Worm (Caenorhabditis elegans): Measurements from ENCODE around the gene F01D5.6.

ce11 chrII:13972199-13972598 lies 34.1 kb upstream of the F01D5.6 start:
- no peak for TF ChIP-seq nhr-11 (tag; optimal IDR thresholded peaks at IDR 0.05)
- TF ChIP-seq nhr-77 (tag; optimal IDR thresholded peaks at IDR 0.05) = no peak
- TF ChIP-seq nhr-28 (tag; optimal IDR thresholded peaks at IDR 0.05) = no peak
- TF ChIP-seq dve-1 (tag; optimal IDR thresholded peaks at IDR 0.05; ENCODE audit: insufficient read depth) = no peak
- TF ChIP-seq lin-39 (tag; optimal IDR thresholded peaks at IDR 0.05) = no peak
- no peak for TF ChIP-seq unc-39 (tag; optimal IDR thresholded peaks at IDR 0.05)
- no peak for TF ChIP-seq spr-1 (tag; optimal IDR thresholded peaks at IDR 0.05)
- TF ChIP-seq madf-5 (GFP tag; IDR thresholded peaks at IDR 0.05) = no peak
- TF ChIP-seq dpl-1 (GFP tag; optimal IDR thresholded peaks at IDR 0.05) = no peak

Data from whole organism, L4 larva.